Worm (Caenorhabditis elegans) whole organism, L1 larva: ENCODE data around the gene utx-1.

Experiments
- C04F5.9 ChIP-seq: sonication (generic microtip); optimal IDR thresholded peaks from 2 replicates; lab custom pipeline; 2016; ENCODE audit warnings: missing genetic modification characterization, missing compliant biosample characterization
- C34B4.2 ChIP-seq: sonication (generic microtip); optimal IDR thresholded peaks from 2 replicates; lab custom pipeline; 2017; ENCODE audit warnings: mild to moderate bottlenecking, missing genetic modification characterization, missing compliant biosample characterization
- F16B12.6 ChIP-seq: fragments of 150-350 bp; optimal IDR thresholded peaks from 2 replicates; lab custom pipeline; 2014; ENCODE audit warnings: missing biosample characterization, missing genetic modification characterization
- Y116A8C.19 ChIP-seq: sonication (generic microtip); optimal IDR thresholded peaks from 2 replicates; lab custom pipeline; 2016; ENCODE audit warnings: missing compliant biosample characterization, missing genetic modification characterization, borderline replicate concordance
- aha-1 ChIP-seq: fragments of 150-350 bp; optimal IDR thresholded peaks from 2 replicates; lab custom pipeline; 2014; ENCODE audit warnings: missing biosample characterization, missing genetic modification characterization
- aly-2 ChIP-seq: fragments of 150-350 bp; optimal IDR thresholded peaks from 2 replicates; lab custom pipeline; 2014; ENCODE audit warnings: missing biosample characterization, missing genetic modification characterization
- ama-1 ChIP-seq: fragments of 150-350 bp; optimal IDR thresholded peaks from 2 replicates; lab custom pipeline; 2014
- blmp-1 ChIP-seq: fragments of 150-350 bp; optimal IDR thresholded peaks from 2 replicates; lab custom pipeline; 2014; ENCODE audit warnings: missing biosample characterization, missing genetic modification characterization
- ceh-63 ChIP-seq: fragments of 200-800 bp; sonication (Bioruptor generic); optimal IDR thresholded peaks from 2 replicates; lab custom pipeline; 2018; ENCODE audit warnings: mild to moderate bottlenecking, missing genetic modification characterization, missing compliant biosample characterization
- ceh-90 ChIP-seq: sonication (generic microtip); optimal IDR thresholded peaks from 2 replicates; lab custom pipeline; 2016; ENCODE audit warnings: missing genetic modification characterization, missing compliant biosample characterization
- efl-1 ChIP-seq, 4 experiments: fragments of 150-350 bp; optimal IDR thresholded peaks in 3 of 4; peaks in 1 of 4; 1 replicate in 1 of 4; 2 replicates in 3 of 4; lab custom pipeline; 2014; ENCODE audit warnings: missing biosample characterization in 2 of 4, missing genetic modification characterization in 2 of 4, missing genetic modification reagents in 2 of 4
- efl-3 ChIP-seq: fragments of 200-800 bp; sonication (Bioruptor generic); optimal IDR thresholded peaks from 2 replicates; lab custom pipeline; 2018; ENCODE audit warnings: mild to moderate bottlenecking, missing genetic modification characterization, missing compliant biosample characterization
- egl-13 ChIP-seq: sonication (generic microtip); optimal IDR thresholded peaks from 2 replicates; lab custom pipeline; 2016; ENCODE audit warnings: missing genotype, missing genetic modification reagents, missing genetic modification characterization, missing compliant biosample characterization
- egl-27 ChIP-seq, 2 experiments: fragments of 150-350 bp in 1 of 2; sonication (generic microtip); optimal IDR thresholded peaks; 3 replicates each; lab custom pipeline; 2017 to 2018; ENCODE audit warnings: missing biosample characterization in 2 of 2, missing genetic modification characterization in 2 of 2, missing genetic modification reagents in 2 of 2
- elt-3 ChIP-seq, 6 experiments: fragments of 150-350 bp in 1 of 6; sonication (generic microtip); optimal IDR thresholded peaks; 2 replicates each; lab custom pipeline; 2017 to 2018; ENCODE audit warnings: missing biosample characterization in 6 of 6, missing genetic modification characterization in 6 of 6, inconsistent platforms in 1 of 6
- ets-5 ChIP-seq: fragments of 200-800 bp; sonication (Bioruptor generic); IDR thresholded peaks from 2 replicates; pipeline ENCODE4 v1.3.6; 2022; ENCODE audit warnings: missing genetic modification characterization, missing compliant biosample characterization
- fkh-4 ChIP-seq: sonication (generic microtip); optimal IDR thresholded peaks from 2 replicates; lab custom pipeline; 2016; ENCODE audit warnings: missing compliant biosample characterization, missing genetic modification characterization, borderline replicate concordance
- fkh-8 ChIP-seq: sonication (generic microtip); optimal IDR thresholded peaks from 2 replicates; lab custom pipeline; 2016; ENCODE audit warnings: mild to moderate bottlenecking, missing genetic modification characterization, missing compliant biosample characterization
- fos-1 ChIP-seq: fragments of 150-350 bp; optimal IDR thresholded peaks from 2 replicates; lab custom pipeline; 2014; ENCODE audit warnings: missing biosample characterization, missing genetic modification characterization
- hlh-17 ChIP-seq: fragments of 200-800 bp; sonication (Bioruptor generic); optimal IDR thresholded peaks from 2 replicates; lab custom pipeline; 2018; ENCODE audit warnings: missing genetic modification characterization, mild to moderate bottlenecking, missing compliant biosample characterization, moderate library complexity, borderline replicate concordance
- hlh-4 ChIP-seq: sonication (generic microtip); optimal IDR thresholded peaks from 2 replicates; lab custom pipeline; 2016; ENCODE audit warnings: mild to moderate bottlenecking, missing genetic modification characterization, missing compliant biosample characterization
- irx-1 ChIP-seq: sonication (generic microtip); optimal IDR thresholded peaks from 2 replicates; lab custom pipeline; 2016; ENCODE audit warnings: missing genetic modification characterization, missing compliant biosample characterization
- jun-1 ChIP-seq: fragments of 150-350 bp; optimal IDR thresholded peaks from 2 replicates; lab custom pipeline; 2014; ENCODE audit warnings: missing biosample characterization, missing genetic modification reagents, missing genetic modification characterization
- lin-15B ChIP-seq: fragments of 150-350 bp; sonication (generic microtip); optimal IDR thresholded peaks from 3 replicates; lab custom pipeline; 2014; ENCODE audit warnings: missing biosample characterization, missing genetic modification characterization
- lin-39 ChIP-seq: fragments of 150-350 bp; optimal IDR thresholded peaks from 2 replicates; lab custom pipeline; 2014; ENCODE audit warnings: missing biosample characterization, missing genetic modification reagents, missing genetic modification characterization
- lir-3 ChIP-seq: sonication (generic microtip); optimal IDR thresholded peaks from 2 replicates; lab custom pipeline; 2016; ENCODE audit warnings: mild to moderate bottlenecking, missing genetic modification characterization, moderate library complexity, missing compliant biosample characterization; ENCODE audit not compliant: poor library complexity
- lsy-2 ChIP-seq, 2 experiments: fragments of 150-350 bp; optimal IDR thresholded peaks; 2 replicates each; lab custom pipeline; 2014; ENCODE audit warnings: missing biosample characterization in 2 of 2, missing genetic modification characterization in 2 of 2
- mab-9 ChIP-seq: fragments of 200-800 bp; sonication (Bioruptor generic); IDR thresholded peaks from 2 replicates; pipeline ENCODE4 v1.3.6; 2022; ENCODE audit warnings: missing genetic modification reagents, missing genetic modification characterization, missing compliant biosample characterization
- mdl-1 ChIP-seq, 2 experiments: fragments of 150-350 bp; optimal IDR thresholded peaks; 2 replicates each; lab custom pipeline; 2014 to 2017; ENCODE audit warnings: missing biosample characterization in 2 of 2, missing genetic modification characterization in 2 of 2, inconsistent platforms in 1 of 2
- mef-2 ChIP-seq: fragments of 150-350 bp; optimal IDR thresholded peaks from 2 replicates; lab custom pipeline; 2014; ENCODE audit warnings: missing biosample characterization, missing genetic modification characterization
- nhr-11 ChIP-seq: fragments of 150-350 bp; optimal IDR thresholded peaks from 2 replicates; lab custom pipeline; 2014; ENCODE audit warnings: missing biosample characterization, missing genetic modification characterization
- nhr-19 ChIP-seq: fragments of 200-800 bp; sonication (Bioruptor generic); conservative IDR thresholded peaks from 2 replicates; pipeline ENCODE4 v1.3.6; 2022; ENCODE audit warnings: missing genetic modification characterization, missing compliant biosample characterization
- nhr-20 ChIP-seq: sonication (generic microtip); optimal IDR thresholded peaks from 2 replicates; lab custom pipeline; 2016; ENCODE audit warnings: mild to moderate bottlenecking, missing genetic modification characterization, missing compliant biosample characterization
- nhr-237 ChIP-seq: fragments of 150-350 bp; optimal IDR thresholded peaks from 2 replicates; lab custom pipeline; 2014; ENCODE audit warnings: missing biosample characterization, missing genetic modification characterization
- nhr-47 ChIP-seq: sonication (generic microtip); optimal IDR thresholded peaks from 2 replicates; lab custom pipeline; 2016; ENCODE audit warnings: mild to moderate bottlenecking, missing genetic modification characterization, moderate library complexity, missing compliant biosample characterization
- nhr-71 ChIP-seq: sonication (generic microtip); optimal IDR thresholded peaks from 2 replicates; lab custom pipeline; 2016; ENCODE audit warnings: mild to moderate bottlenecking, missing genetic modification characterization, moderate library complexity, missing compliant biosample characterization
- nhr-76 ChIP-seq: sonication (generic microtip); optimal IDR thresholded peaks from 2 replicates; lab custom pipeline; 2017; ENCODE audit warnings: missing biosample characterization, missing genetic modification characterization
- nhr-84 ChIP-seq: sonication (generic microtip); optimal IDR thresholded peaks from 2 replicates; lab custom pipeline; 2017; ENCODE audit warnings: missing biosample characterization, missing genetic modification characterization
- pag-3 ChIP-seq: sonication (generic microtip); optimal IDR thresholded peaks from 2 replicates; lab custom pipeline; 2017; ENCODE audit warnings: missing genetic modification characterization, mild to moderate bottlenecking, missing compliant biosample characterization, antibody characterized with exemption, borderline replicate concordance; ENCODE audit not compliant: insufficient read depth
- pqm-1 ChIP-seq: sonication (generic microtip); optimal IDR thresholded peaks from 3 replicates; lab custom pipeline; 2017; ENCODE audit warnings: missing biosample characterization, missing genetic modification characterization
- rnt-1 ChIP-seq: sonication (generic microtip); optimal IDR thresholded peaks from 2 replicates; lab custom pipeline; 2016; ENCODE audit warnings: mild to moderate bottlenecking, missing genetic modification characterization, moderate library complexity, missing compliant biosample characterization
- sox-4 ChIP-seq: sonication (generic microtip); optimal IDR thresholded peaks from 2 replicates; lab custom pipeline; 2016; ENCODE audit warnings: missing genetic modification characterization, missing compliant biosample characterization
- sup-37 ChIP-seq: fragments of 200-800 bp; sonication (Bioruptor generic); optimal IDR thresholded peaks from 2 replicates; lab custom pipeline; 2018; ENCODE audit warnings: mild to moderate bottlenecking, missing genetic modification characterization, missing compliant biosample characterization
- swsn-7 ChIP-seq: sonication (generic microtip); optimal IDR thresholded peaks from 2 replicates; lab custom pipeline; 2016; ENCODE audit warnings: missing genetic modification characterization, missing compliant biosample characterization
- tbx-2 ChIP-seq: sonication (generic microtip); optimal IDR thresholded peaks from 2 replicates; lab custom pipeline; 2016; ENCODE audit warnings: missing genetic modification characterization, missing compliant biosample characterization
- unc-30 ChIP-seq: sonication (generic microtip); optimal IDR thresholded peaks from 2 replicates; lab custom pipeline; 2017; ENCODE audit warnings: missing biosample characterization, missing genetic modification characterization
- unc-86 ChIP-seq: sonication (generic microtip); optimal IDR thresholded peaks from 2 replicates; lab custom pipeline; 2016; ENCODE audit warnings: missing genetic modification characterization, missing compliant biosample characterization
- unc-98 ChIP-seq: fragments of 200-800 bp; sonication (Bioruptor generic); IDR thresholded peaks from 2 replicates; pipeline ENCODE4 v1.3.6; 2022; ENCODE audit warnings: missing genetic modification characterization, missing compliant biosample characterization
- vab-15 ChIP-seq: sonication (generic microtip); optimal IDR thresholded peaks from 2 replicates; lab custom pipeline; 2017; ENCODE audit warnings: missing genotype, mild to moderate bottlenecking, missing genetic modification characterization, missing compliant biosample characterization
- xbp-1 ChIP-seq: sonication (generic microtip); optimal IDR thresholded peaks from 2 replicates; lab custom pipeline; 2016; ENCODE audit warnings: missing genetic modification characterization, missing compliant biosample characterization
- zag-1 ChIP-seq: fragments of 150-350 bp; optimal IDR thresholded peaks from 2 replicates; lab custom pipeline; 2014; ENCODE audit warnings: missing biosample characterization, missing genetic modification characterization
- zip-4 ChIP-seq: fragments of 200-800 bp; sonication (Bioruptor generic); optimal IDR thresholded peaks from 2 replicates; lab custom pipeline; 2018; ENCODE audit warnings: mild to moderate bottlenecking, missing genetic modification characterization, moderate library complexity, missing compliant biosample characterization

Gene utx-1

ce11 chrX:8556614-8557196 lies at the start of gene utx-1:
utx-1 (plus strand) TSS chrX:8557146.
- TF ChIP-seq ama-1 (lab: Kevin White, UChicago) (no peak), aha-1 (tag; lab: Kevin White, UChicago) (no peak), xbp-1 (tag; lab: Kevin White, UChicago) (no peak), F16B12.6 (tag; lab: Kevin White, UChicago) (no peak), fkh-8 (tag; lab: Kevin White, UChicago) (peak; percentile 26), unc-98 (GFP tag; lab: Robert Waterston, UW) (no peak), mab-9 (0 out of 2 replicates have a peak, but pooled peaks have one; percentile 21), C34B4.2 (tag; lab: Kevin White, UChicago) (no peak), mef-2 (tag; lab: Kevin White, UChicago) (no peak), lin-15B (no peak), hlh-4 (no peak), ceh-90 (tag; lab: Kevin White, UChicago) (no peak), zag-1 (no peak), jun-1 (no peak), lir-3 (tag; lab: Kevin White, UChicago) (no peak), zip-4 (peak; percentile 86), unc-86 (tag; lab: Kevin White, UChicago) (peak; percentile 13), fkh-4 (tag; lab: Kevin White, UChicago) (no peak), tbx-2 (tag; lab: Kevin White, UChicago) (no peak), egl-27 (tag; optimal IDR thresholded peaks at IDR 0.05; lab: Kevin White, UChicago) (no peak), Y116A8C.19 (tag; lab: Kevin White, UChicago) (no peak), mdl-1 (tag; optimal IDR thresholded peaks at IDR 0.05; lab: Kevin White, UChicago) (peak in 1 of 2 experiments; percentile 12), pqm-1 (tag; lab: Kevin White, UChicago) (no peak), aly-2 (tag; lab: Kevin White, UChicago) (no peak), lsy-2 (tag; optimal IDR thresholded peaks at IDR 0.05; lab: Kevin White, UChicago) (peak in 1 of 2 experiments; percentile 29), vab-15 (tag; lab: Kevin White, UChicago) (no peak), nhr-71 (tag; lab: Kevin White, UChicago) (peak; percentile 26), C04F5.9 (no peak), nhr-11 (tag; lab: Kevin White, UChicago) (no peak), irx-1 (no peak), lin-39 (tag; lab: Kevin White, UChicago) (no peak), ceh-63 (no peak), nhr-20 (tag; lab: Kevin White, UChicago) (peak; percentile 31), nhr-47 (tag; lab: Kevin White, UChicago) (peak; percentile 28), sox-4 (tag; lab: Kevin White, UChicago) (no peak), efl-3 (no peak), fos-1 (no peak), nhr-19 (GFP tag; lab: Robert Waterston, UW) (peak; percentile 23; the same call in 1 of the 2 replicates), egl-13 (tag; lab: Kevin White, UChicago) (no peak), rnt-1 (peak; percentile 33), pag-3 (tag; lab: Kevin White, UChicago) (no peak), blmp-1 (tag; lab: Kevin White, UChicago) (peak; percentile 4), ets-5 (GFP tag; lab: Robert Waterston, UW) (no peak), hlh-17 (GFP tag; lab: Kevin White, UChicago) (no peak), nhr-76 (tag; lab: Kevin White, UChicago) (no peak), nhr-237 (tag; lab: Kevin White, UChicago) (no peak), unc-30 (tag; lab: Kevin White, UChicago) (no peak), nhr-84 (no peak), efl-1 (optimal IDR thresholded peaks at IDR 0.05; lab: Kevin White, UChicago) (peak in 1 of 2 experiments; percentile 24), efl-1 (GFP tag; optimal IDR thresholded peaks at IDR 0.05 in 1 of 2; lab: Kevin White, UChicago) (no peak), sup-37 (GFP tag; lab: Kevin White, UChicago) (no peak), swsn-7 (peak; percentile 30), elt-3 (tag; optimal IDR thresholded peaks at IDR 0.05; lab: Kevin White, UChicago) (no peak)
